Fruit fly (Drosophila melanogaster) whole organism, wandering third instar larva: ENCODE data around the gene bol.

Source experiments
- CG32264 ChIP-seq: fragments of 200-800 bp; sonication (Bioruptor generic); optimal IDR thresholded peaks from 2 replicates; lab custom pipeline; 2016; ENCODE audit warnings: missing biosample characterization, missing genetic modification characterization
- CG9705 ChIP-seq: fragments of 200-800 bp; sonication (Bioruptor generic); optimal IDR thresholded peaks from 2 replicates; lab custom pipeline; 2018; ENCODE audit warnings: missing biosample characterization, mild to moderate bottlenecking, missing genetic modification characterization
- CrebA ChIP-seq: fragments of 200-800 bp; sonication (Bioruptor generic); optimal IDR thresholded peaks from 2 replicates; lab custom pipeline; 2016; ENCODE audit warnings: missing biosample characterization, mild to moderate bottlenecking, missing genetic modification characterization, borderline replicate concordance
- Dfd ChIP-seq: fragments of >200 bp; optimal IDR thresholded peaks from 2 replicates; lab custom pipeline; 2017; ENCODE audit warnings: missing biosample characterization, missing genetic modification characterization
- Dif ChIP-seq: fragments of 200-275, 200-300 bp; sonication (Bioruptor generic); optimal IDR thresholded peaks from 2 replicates; lab custom pipeline; 2018; ENCODE audit warnings: missing biosample characterization, missing genetic modification characterization; ENCODE audit not compliant: partially characterized antibody
- GATAd ChIP-seq: sonication (Bioruptor generic); optimal IDR thresholded peaks from 2 replicates; lab custom pipeline; 2016; ENCODE audit warnings: missing biosample characterization, missing genetic modification characterization
- HLH106 ChIP-seq: fragments of 200-800 bp; optimal IDR thresholded peaks from 3 replicates; lab custom pipeline; 2019; ENCODE audit warnings: missing biosample characterization, mild to moderate bottlenecking, missing genetic modification characterization, moderate library complexity
- Hr78 ChIP-seq: fragments of >200 bp; optimal IDR thresholded peaks from 2 replicates; lab custom pipeline; 2017; ENCODE audit warnings: missing biosample characterization, missing genetic modification characterization
- Hr83 ChIP-seq: fragments of 200-300 bp; sonication (Bioruptor generic); optimal IDR thresholded peaks from 2 replicates; lab custom pipeline; 2016; ENCODE audit warnings: missing biosample characterization, mild to moderate bottlenecking, missing genetic modification characterization, moderate library complexity; ENCODE audit not compliant: poor library complexity, severe bottlenecking
- Jra ChIP-seq: sonication (Bioruptor generic); optimal IDR thresholded peaks from 2 replicates; lab custom pipeline; 2016; ENCODE audit warnings: missing biosample characterization, missing genetic modification characterization
- Mio ChIP-seq: sonication (Bioruptor generic); optimal IDR thresholded peaks from 2 replicates; lab custom pipeline; 2016; ENCODE audit warnings: missing biosample characterization, missing genetic modification characterization
- Myc ChIP-seq: fragments of >200 bp; optimal IDR thresholded peaks from 2 replicates; lab custom pipeline; 2017
- N ChIP-seq: fragments of >200 bp; optimal IDR thresholded peaks from 2 replicates; lab custom pipeline; 2018; ENCODE audit warnings: missing biosample characterization, missing external identifiers, missing genetic modification characterization
- Rel ChIP-seq, 2 experiments: fragments of 200-800 bp; sonication (Bioruptor generic) in 1 of 2; optimal IDR thresholded peaks; 2 replicates in 1 of 2; 3 replicates in 1 of 2; lab custom pipeline; 2016 to 2019; ENCODE audit warnings: mild to moderate bottlenecking in 2 of 2, missing biosample characterization in 2 of 2, missing genetic modification characterization in 2 of 2, moderate library complexity in 1 of 2
- Sp1 ChIP-seq: fragments of 200-800 bp; sonication (Bioruptor generic); optimal IDR thresholded peaks from 3 replicates; lab custom pipeline; 2019; ENCODE audit warnings: missing biosample characterization, mild to moderate bottlenecking, missing genetic modification characterization, moderate library complexity
- br ChIP-seq: fragments of 200-800 bp; sonication (Bioruptor generic); optimal IDR thresholded peaks from 2 replicates; lab custom pipeline; 2016; ENCODE audit warnings: missing biosample characterization, missing genetic modification characterization
- brk ChIP-seq: fragments of 200-800 bp; sonication (Bioruptor generic); optimal IDR thresholded peaks from 2 replicates; lab custom pipeline; 2016; ENCODE audit warnings: missing biosample characterization, mild to moderate bottlenecking, missing genetic modification characterization
- dsf ChIP-seq: sonication (Bioruptor generic); optimal IDR thresholded peaks from 2 replicates; lab custom pipeline; 2016; ENCODE audit warnings: missing biosample characterization, missing genetic modification characterization, borderline replicate concordance
- ey ChIP-seq: fragments of 200-800 bp; sonication (Bioruptor generic); optimal IDR thresholded peaks from 2 replicates; lab custom pipeline; 2016; ENCODE audit warnings: missing biosample characterization, missing genetic modification characterization
- foxo ChIP-seq, 2 experiments: fragments of 200-800 bp; sonication (Bioruptor generic); optimal IDR thresholded peaks; 2 replicates in 1 of 2; 3 replicates in 1 of 2; lab custom pipeline; 2016 to 2017; ENCODE audit warnings: missing biosample characterization in 2 of 2, missing genetic modification characterization in 2 of 2
- fru ChIP-seq: fragments of 200-800 bp; sonication (Bioruptor generic); optimal IDR thresholded peaks from 3 replicates; lab custom pipeline; 2016; ENCODE audit warnings: missing biosample characterization, mild to moderate bottlenecking, missing genetic modification characterization
- lola ChIP-seq: fragments of >200 bp; optimal IDR thresholded peaks from 2 replicates; lab custom pipeline; 2017; ENCODE audit warnings: missing biosample characterization, missing genetic modification characterization
- pan ChIP-seq: fragments of >200 bp; optimal IDR thresholded peaks from 2 replicates; lab custom pipeline; 2017
- psq ChIP-seq: fragments of 200-800 bp; sonication (Bioruptor generic); optimal IDR thresholded peaks from 3 replicates; lab custom pipeline; 2017; ENCODE audit warnings: missing biosample characterization, mild to moderate bottlenecking, missing genetic modification characterization, moderate library complexity
- rgr ChIP-seq: fragments of 200-800 bp; sonication (Bioruptor generic); optimal IDR thresholded peaks from 3 replicates; lab custom pipeline; 2016; ENCODE audit warnings: missing biosample characterization, mild to moderate bottlenecking, missing genetic modification characterization
- sv ChIP-seq: fragments of 200-800 bp; sonication (Bioruptor generic); optimal IDR thresholded peaks from 3 replicates; lab custom pipeline; 2016; ENCODE audit warnings: missing biosample characterization, missing genetic modification characterization
- tai ChIP-seq: sonication (Bioruptor generic); optimal IDR thresholded peaks from 2 replicates; lab custom pipeline; 2016; ENCODE audit warnings: missing biosample characterization, missing genetic modification characterization
- woc ChIP-seq: sonication (Bioruptor generic); optimal IDR thresholded peaks from 2 replicates; lab custom pipeline; 2016; ENCODE audit warnings: missing biosample characterization, mild to moderate bottlenecking, missing genetic modification characterization

The bol gene

DNA sequence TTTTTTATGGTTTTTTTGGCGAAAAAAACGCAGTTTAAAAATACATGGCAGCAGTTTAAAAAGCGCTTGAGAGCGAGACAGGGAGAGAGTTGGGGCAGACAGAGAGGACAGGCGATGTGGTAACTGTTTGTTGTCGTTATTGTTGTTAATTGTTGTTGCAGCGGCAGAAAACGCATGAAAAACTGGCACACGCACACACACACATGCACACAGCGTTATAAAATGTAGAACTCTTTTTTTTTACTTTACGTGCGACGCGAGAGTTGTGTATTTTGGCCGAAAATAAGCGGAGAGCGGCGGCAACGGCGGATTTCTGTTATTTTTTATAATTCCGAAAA, 9.3 kb downstream of the bol start:
- TF ChIP-seq psq (GFP tag; lab: Kevin White, UChicago) (no peak), Dif (no peak), pan (lab: Kevin White, UChicago) (no peak), CG9705 (GFP tag; lab: Kevin White, UChicago) (no peak), Dfd (GFP tag; lab: Kevin White, UChicago) (peak; percentile 27), CrebA (GFP tag; lab: Kevin White, UChicago) (no peak), Hr78 (no peak)

DNA sequence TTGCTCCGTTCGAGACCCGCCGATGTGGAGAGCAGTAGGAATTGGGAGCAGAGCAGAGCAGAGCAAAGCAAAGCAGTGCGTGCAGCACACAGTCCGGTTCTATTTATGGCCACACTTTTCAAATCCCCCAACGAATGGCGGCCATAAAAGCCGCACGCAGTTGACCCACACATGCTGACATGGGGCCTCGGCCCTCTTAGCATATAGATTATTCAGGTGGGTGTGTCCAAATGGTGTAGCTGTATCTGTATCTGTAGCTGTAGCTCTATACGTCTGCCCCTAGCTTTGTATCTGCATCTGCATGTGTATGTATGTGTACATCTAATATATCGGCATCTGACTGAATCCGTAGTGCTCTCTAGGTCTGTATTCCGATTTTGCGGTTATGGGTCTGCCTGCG, 12.9 kb downstream of the bol start:
- no peak for TF ChIP-seq dsf
- no peak for TF ChIP-seq foxo (GFP tag; optimal IDR thresholded peaks at IDR 0.05; lab: Kevin White, UChicago)
- TF ChIP-seq sv (GFP tag; lab: Kevin White, UChicago) = no peak
- no peak for TF ChIP-seq psq (GFP tag; lab: Kevin White, UChicago)
- TF ChIP-seq tai (GFP tag; lab: Kevin White, UChicago) = no peak
- no peak for TF ChIP-seq Jra (GFP tag; lab: Kevin White, UChicago)
- TF ChIP-seq Sp1 = no peak
- no peak for TF ChIP-seq CG9705 (GFP tag; lab: Kevin White, UChicago)
- no peak for TF ChIP-seq N (GFP tag; lab: Kevin White, UChicago)
- no peak for TF ChIP-seq Rel (GFP tag; optimal IDR thresholded peaks at IDR 0.05; lab: Kevin White, UChicago)
- no peak for TF ChIP-seq Rel (tag; optimal IDR thresholded peaks at IDR 0.05; lab: Kevin White, UChicago)
- TF ChIP-seq rgr (GFP tag; lab: Kevin White, UChicago) = no peak
- no peak for TF ChIP-seq Dif
- TF ChIP-seq Dfd (GFP tag; lab: Kevin White, UChicago) = no peak
- TF ChIP-seq woc (GFP tag; lab: Kevin White, UChicago) = no peak
- no peak for TF ChIP-seq fru (GFP tag; lab: Kevin White, UChicago)
- no peak for TF ChIP-seq CG32264 (GFP tag; lab: Kevin White, UChicago)
- TF ChIP-seq HLH106 (tag; lab: Kevin White, UChicago) = no peak
- TF ChIP-seq ey (GFP tag; lab: Kevin White, UChicago) = no peak
- TF ChIP-seq GATAd = no peak

dm6 chr3L:9119564-9119963, 14.6 kb downstream of the bol start:
- TF ChIP-seq foxo (GFP tag; optimal IDR thresholded peaks at IDR 0.05; lab: Kevin White, UChicago) = peak in 1 of 2 experiments; percentile 16
- TF ChIP-seq Hr83 (GFP tag; lab: Kevin White, UChicago) = no peak
- peak; percentile 3 for TF ChIP-seq HLH106 (tag; lab: Kevin White, UChicago)

dm6 chr3L:9115654-9116053, 18.6 kb downstream of the bol start:
- TF ChIP-seq br (no peak), CG9705 (GFP tag; lab: Kevin White, UChicago) (no peak), Dfd (GFP tag; lab: Kevin White, UChicago) (peak; percentile 1)

DNA sequence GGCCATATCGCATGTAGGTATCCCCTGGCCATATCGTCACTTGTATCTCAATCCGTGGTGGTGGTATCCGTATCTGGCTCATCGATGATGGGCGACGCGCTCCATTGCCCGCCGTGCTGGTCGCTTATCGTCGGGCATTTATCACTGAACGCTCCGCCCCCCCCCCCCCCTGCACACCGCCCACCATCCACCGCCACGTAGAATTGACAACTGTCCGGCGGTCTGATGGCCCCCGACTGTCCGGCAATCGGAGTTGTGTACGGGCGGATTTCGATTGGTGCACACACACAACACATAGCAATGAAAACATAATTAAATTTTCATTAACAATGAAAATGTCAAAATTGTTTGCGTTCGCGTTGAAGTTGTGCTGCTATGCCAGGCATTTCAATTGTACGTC, 19.8 kb downstream of the bol start:
- TF ChIP-seq Dfd (GFP tag; lab: Kevin White, UChicago) (peak; percentile 80), Hr78 (no peak), Myc (no peak), Jra (GFP tag; lab: Kevin White, UChicago) (no peak), lola (GFP tag; lab: Kevin White, UChicago) (no peak), brk (GFP tag; lab: Kevin White, UChicago) (no peak), CG32264 (GFP tag; lab: Kevin White, UChicago) (no peak), pan (lab: Kevin White, UChicago) (no peak)

dm6 chr3L:9113582-9114282, 20.5 kb downstream of the bol start:
- TF ChIP-seq Mio (GFP tag; lab: Kevin White, UChicago) (no peak), Myc (no peak), Dfd (GFP tag; lab: Kevin White, UChicago) (peak; percentile 87), tai (GFP tag; lab: Kevin White, UChicago) (no peak)
